Fruit fly (Drosophila melanogaster) whole organism, embryonic: Measurements from ENCODE around the gene Rab6.

Experiments used
- Awh ChIP-seq: fragments of 200-800 bp; sonication (Bioruptor generic); IDR thresholded peaks from 2 replicates; pipeline ENCODE4, ENCODE4 v1.3.6; 2022; ENCODE audit warnings: missing biosample characterization, missing genetic modification characterization
- B-H1 ChIP-seq: fragments of 200-800 bp; sonication (Bioruptor generic); IDR thresholded peaks from 3 replicates; pipeline ENCODE4 v1.3.6; 2022; ENCODE audit warnings: missing biosample characterization, missing genetic modification characterization
- Bteb2 ChIP-seq: fragments of 200-800 bp; sonication (Bioruptor generic); optimal IDR thresholded peaks from 2 replicates; lab custom pipeline; 2016; ENCODE audit warnings: missing biosample characterization, missing genetic modification characterization
- C15 ChIP-seq: fragments of 200-800 bp; sonication (Bioruptor generic); IDR thresholded peaks from 3 replicates; pipeline ENCODE4 v1.3.6; 2022; ENCODE audit warnings: missing biosample characterization, missing genetic modification characterization
- CG10431 ChIP-seq: fragments of 200-800 bp; sonication (Bioruptor generic); optimal IDR thresholded peaks from 3 replicates; lab custom pipeline; 2018; ENCODE audit warnings: missing biosample characterization, mild to moderate bottlenecking, missing genetic modification characterization
- CG10959 ChIP-seq: fragments of 200-800 bp; sonication (Bioruptor generic); IDR thresholded peaks from 2 replicates; pipeline ENCODE4 v1.3.6; 2022; ENCODE audit warnings: missing biosample characterization, missing genetic modification characterization
- CG13296 ChIP-seq: fragments of 200-800 bp; sonication (Bioruptor generic); optimal IDR thresholded peaks from 3 replicates; lab custom pipeline; 2018; ENCODE audit warnings: missing biosample characterization, mild to moderate bottlenecking, missing genetic modification characterization
- CG13424 ChIP-seq: fragments of 200-800 bp; sonication (Bioruptor generic); optimal IDR thresholded peaks from 2 replicates; lab custom pipeline; 2019; ENCODE audit warnings: missing biosample characterization, mild to moderate bottlenecking, missing genetic modification characterization, moderate library complexity
- CG14050 ChIP-seq: fragments of 200-800 bp; sonication (Bioruptor generic); IDR thresholded peaks from 3 replicates; pipeline ENCODE4 v1.3.6; 2022; ENCODE audit warnings: missing biosample characterization, missing genetic modification characterization
- CG14860 ChIP-seq: fragments of 200-800 bp; sonication (Bioruptor generic); IDR thresholded peaks from 3 replicates; pipeline ENCODE4 v1.3.6; 2022; ENCODE audit warnings: missing biosample characterization, missing genetic modification characterization; ENCODE audit not compliant: partially characterized antibody
- CG1603 ChIP-seq: fragments of 200-800 bp; sonication (Bioruptor generic); optimal IDR thresholded peaks from 2 replicates; lab custom pipeline; 2019; ENCODE audit warnings: missing biosample characterization, mild to moderate bottlenecking, missing genetic modification characterization, moderate library complexity
- CG17361 ChIP-seq: fragments of 200-800 bp; sonication (Bioruptor generic); IDR thresholded peaks from 3 replicates; pipeline ENCODE4 v1.3.6; 2022; ENCODE audit warnings: missing biosample characterization, missing genetic modification characterization
- CG17829 ChIP-seq: fragments of 200-800 bp; optimal IDR thresholded peaks from 2 replicates; lab custom pipeline; 2019; ENCODE audit warnings: missing biosample characterization, mild to moderate bottlenecking, missing genetic modification characterization, moderate library complexity
- CG2199 ChIP-seq: fragments of 200-800 bp; sonication (Bioruptor generic); IDR thresholded peaks from 3 replicates; pipeline ENCODE4 v1.3.6; 2022; ENCODE audit warnings: missing biosample characterization, missing genetic modification characterization
- CG4360 ChIP-seq: fragments of 200-800 bp; sonication (Bioruptor generic); IDR thresholded peaks from 2 replicates; pipeline ENCODE4 v1.3.6; 2022; ENCODE audit warnings: missing biosample characterization, missing genetic modification characterization
- CG4424 ChIP-seq: fragments of 200-800 bp; sonication (Bioruptor generic); optimal IDR thresholded peaks from 3 replicates; lab custom pipeline; 2016; ENCODE audit warnings: missing biosample characterization, missing genetic modification characterization
- CG6254 ChIP-seq: fragments of 200-800 bp; sonication (Bioruptor generic); optimal IDR thresholded peaks from 3 replicates; lab custom pipeline; 2017; ENCODE audit warnings: mild to moderate bottlenecking, missing biosample characterization, missing genetic modification reagents, missing genetic modification characterization
- CG9609 ChIP-seq: fragments of 200-800 bp; sonication (Bioruptor generic); optimal IDR thresholded peaks from 3 replicates; lab custom pipeline; 2016; ENCODE audit warnings: missing biosample characterization, missing genetic modification characterization
- CrebB ChIP-seq: fragments of 200-800 bp; sonication (Bioruptor generic); optimal IDR thresholded peaks from 3 replicates; lab custom pipeline; 2018; ENCODE audit warnings: missing biosample characterization, mild to moderate bottlenecking, missing genetic modification characterization
- Dip3 ChIP-seq: fragments of 200-800 bp; sonication (Bioruptor generic); optimal IDR thresholded peaks from 3 replicates; lab custom pipeline; 2016; ENCODE audit warnings: missing biosample characterization, missing genetic modification characterization
- Dll ChIP-seq: fragments of 200-800 bp; sonication (Bioruptor generic); IDR thresholded peaks from 4 replicates; pipeline ENCODE4 v1.3.6; 2022; ENCODE audit warnings: missing biosample characterization, missing genetic modification characterization; ENCODE audit not compliant: partially characterized antibody
- Dp ChIP-seq: fragments of 200-800 bp; sonication (Bioruptor generic); optimal IDR thresholded peaks from 2 replicates; lab custom pipeline; 2018; ENCODE audit warnings: missing biosample characterization, mild to moderate bottlenecking, missing genetic modification characterization, moderate library complexity
- Gug ChIP-seq: fragments of 200-800 bp; sonication (Bioruptor generic); IDR thresholded peaks from 4 replicates; pipeline ENCODE4 v1.3.6; 2022; ENCODE audit warnings: missing biosample characterization, missing genetic modification characterization
- Hey ChIP-seq: fragments of 200-800 bp; sonication (Bioruptor generic); optimal IDR thresholded peaks from 3 replicates; lab custom pipeline; 2018; ENCODE audit warnings: missing biosample characterization, mild to moderate bottlenecking, missing genetic modification characterization
- Hmr ChIP-seq: fragments of 200-800 bp; sonication (Bioruptor generic); optimal IDR thresholded peaks from 3 replicates; lab custom pipeline; 2017; ENCODE audit warnings: mild to moderate bottlenecking, missing biosample characterization, missing genetic modification reagents, missing genetic modification characterization
- Lpt ChIP-seq: fragments of >200 bp; optimal IDR thresholded peaks from 2 replicates; lab custom pipeline; 2018; ENCODE audit warnings: missing biosample characterization, missing genetic modification characterization
- Mes4 ChIP-seq: fragments of 200-800 bp; sonication (Bioruptor generic); optimal IDR thresholded peaks from 2 replicates; lab custom pipeline; 2016; ENCODE audit warnings: missing biosample characterization, missing genetic modification characterization
- Nf-YC ChIP-seq: fragments of 200-800 bp; optimal IDR thresholded peaks from 3 replicates; lab custom pipeline; 2019; ENCODE audit warnings: missing biosample characterization, mild to moderate bottlenecking, missing genetic modification characterization, moderate library complexity
- Ravus ChIP-seq: fragments of 200-800 bp; sonication (Bioruptor generic); IDR thresholded peaks from 2 replicates; pipeline ENCODE4 v1.3.6; 2022; ENCODE audit warnings: missing biosample characterization, missing genetic modification characterization
- Ssrp ChIP-seq: fragments of 200-800 bp; sonication (Bioruptor generic); optimal IDR thresholded peaks from 2 replicates; lab custom pipeline; 2018; ENCODE audit warnings: missing biosample characterization, mild to moderate bottlenecking, missing genetic modification characterization, moderate library complexity
- YL-1 ChIP-seq: fragments of 200-800 bp; sonication (Bioruptor generic); optimal IDR thresholded peaks from 3 replicates; lab custom pipeline; 2017; ENCODE audit warnings: missing biosample characterization, mild to moderate bottlenecking, missing genetic modification characterization
- al ChIP-seq: fragments of 200-800 bp; sonication (Bioruptor generic); IDR thresholded peaks from 2 replicates; pipeline ENCODE4 v1.3.6; 2022; ENCODE audit warnings: missing biosample characterization, missing genetic modification characterization
- chinmo ChIP-seq: fragments of 200-800 bp; sonication (Bioruptor generic); IDR thresholded peaks from 4 replicates; pipeline ENCODE4 v1.3.6; 2022; ENCODE audit warnings: missing biosample characterization, missing genetic modification characterization; ENCODE audit not compliant: partially characterized antibody
- croc ChIP-seq: fragments of 200-800 bp; sonication (Bioruptor generic); conservative IDR thresholded peaks from 3 replicates; pipeline ENCODE4 v1.3.6; 2022; ENCODE audit warnings: missing biosample characterization, missing genetic modification characterization
- dmrt11E ChIP-seq: fragments of 200-800 bp; sonication (Bioruptor generic); optimal IDR thresholded peaks from 3 replicates; lab custom pipeline; 2018; ENCODE audit warnings: missing biosample characterization, mild to moderate bottlenecking, missing genetic modification characterization, moderate library complexity
- ems ChIP-seq: fragments of 200-800 bp; sonication (Bioruptor generic); optimal IDR thresholded peaks from 3 replicates; lab custom pipeline; 2016; ENCODE audit warnings: missing biosample characterization, missing genetic modification characterization
- en ChIP-seq: fragments of 200-800 bp; sonication (Bioruptor generic); optimal IDR thresholded peaks from 2 replicates; lab custom pipeline; 2016; ENCODE audit warnings: missing biosample characterization, missing genetic modification characterization
- exex ChIP-seq: fragments of 200-800 bp; sonication (Bioruptor generic); optimal IDR thresholded peaks from 4 replicates; lab custom pipeline; 2018; ENCODE audit warnings: missing biosample characterization, mild to moderate bottlenecking, missing genetic modification characterization, moderate library complexity
- fru ChIP-seq: fragments of >200 bp; optimal IDR thresholded peaks from 2 replicates; lab custom pipeline; 2017
- gro ChIP-seq: fragments of 200-800 bp; sonication (Bioruptor generic); optimal IDR thresholded peaks from 2 replicates; lab custom pipeline; 2016; ENCODE audit warnings: missing biosample characterization, missing genetic modification characterization
- h ChIP-seq: fragments of >200 bp; optimal IDR thresholded peaks from 2 replicates; lab custom pipeline; 2017
- p53 ChIP-seq: fragments of 200-800 bp; sonication (Bioruptor generic); optimal IDR thresholded peaks from 2 replicates; lab custom pipeline; 2016; ENCODE audit warnings: missing biosample characterization, missing genetic modification characterization
- peb ChIP-seq: fragments of 200-800 bp; sonication (Bioruptor generic); IDR thresholded peaks from 2 replicates; pipeline ENCODE4 v1.3.6; 2022; ENCODE audit warnings: missing biosample characterization, missing genetic modification characterization
- pho ChIP-seq: fragments of 200-800 bp; sonication (Bioruptor generic); optimal IDR thresholded peaks from 2 replicates; lab custom pipeline; 2016; ENCODE audit warnings: missing biosample characterization, missing genetic modification characterization
- sens-2 ChIP-seq: fragments of 200-800 bp; sonication (Bioruptor generic); IDR thresholded peaks from 2 replicates; pipeline ENCODE4 v1.3.6; 2022; ENCODE audit warnings: missing biosample characterization, missing genetic modification characterization
- sisA ChIP-seq: fragments of 200-800 bp; sonication (Bioruptor generic); IDR thresholded peaks from 2 replicates; pipeline ENCODE4 v1.3.6; 2022; ENCODE audit warnings: missing biosample characterization, missing genetic modification characterization
- tgo ChIP-seq: fragments of 200-800 bp; sonication (Bioruptor generic); IDR thresholded peaks from 3 replicates; pipeline ENCODE4 v1.3.6; 2022; ENCODE audit warnings: missing biosample characterization, missing genetic modification characterization
- yki ChIP-seq: fragments of >200 bp; optimal IDR thresholded peaks from 3 replicates; lab custom pipeline; 2018
- zen2 ChIP-seq: fragments of 200-800 bp; sonication (Bioruptor generic); IDR thresholded peaks from 3 replicates; pipeline ENCODE4 v1.3.6; 2022; ENCODE audit warnings: missing biosample characterization, missing genetic modification characterization; ENCODE audit not compliant: partially characterized antibody
- zfh2 ChIP-seq: fragments of 200-800 bp; sonication (Bioruptor generic); optimal IDR thresholded peaks from 2 replicates; lab custom pipeline; 2016; ENCODE audit warnings: missing biosample characterization, missing genetic modification characterization

Gene Rab6

DNA sequence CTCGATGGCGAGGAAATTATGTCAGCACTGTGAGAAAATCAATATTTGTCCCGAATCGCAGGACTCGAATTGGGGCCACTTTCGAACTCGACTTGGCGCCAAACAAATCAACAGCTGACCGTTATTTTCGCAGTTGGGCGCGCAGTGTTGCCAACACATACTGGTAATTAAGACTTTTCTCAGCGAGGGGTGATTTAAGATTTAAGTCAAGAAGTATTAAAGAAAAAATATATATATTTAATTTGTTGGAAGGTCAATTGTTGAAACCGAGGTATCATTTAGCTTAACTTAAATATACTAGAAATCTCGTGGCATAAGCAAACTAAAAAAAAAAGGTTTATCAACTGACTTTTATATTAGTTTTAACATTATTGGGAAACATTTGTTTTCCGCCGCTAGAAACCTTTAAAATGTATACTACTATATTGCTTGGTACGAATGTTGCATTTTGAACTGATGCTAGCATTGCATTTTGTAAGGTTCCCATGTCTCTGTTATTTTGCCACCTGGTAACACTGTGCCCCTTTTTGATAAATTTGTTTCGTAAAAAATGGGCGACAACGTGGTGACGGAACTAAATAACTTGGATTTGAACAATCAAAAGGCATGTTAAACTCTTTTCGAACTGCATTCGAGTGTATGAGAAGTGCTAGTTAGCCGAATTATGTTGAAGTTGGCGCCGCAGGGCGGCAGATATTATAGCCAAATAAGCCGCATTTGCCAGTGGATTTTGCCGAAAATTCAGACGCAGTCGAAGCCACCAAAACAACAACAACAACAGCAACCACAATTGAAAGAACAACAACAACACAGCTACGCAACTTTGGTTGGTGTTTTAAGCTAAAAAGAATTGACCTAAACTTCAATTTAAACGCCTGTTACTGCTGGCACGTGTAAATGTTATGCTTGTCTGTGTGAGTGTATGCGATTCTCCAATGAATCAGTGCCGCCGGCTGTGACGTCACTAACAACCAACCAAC lies 5.4 kb downstream of the Rab6 start, which contains the start of the genes Patsas and ThrRS (continued):
- peak; percentile 69 for TF ChIP-seq Bteb2
- peak; percentile 52; the same call in 1 of the 3 replicates for TF ChIP-seq C15
- peak; percentile 87 for TF ChIP-seq CG4424 (GFP tag; lab: Kevin White, UChicago)
- TF ChIP-seq CG2199 (GFP tag; lab: Robert Waterston, UW) = peak; percentile 64; the same call in 1 of the 3 replicates
- TF ChIP-seq peb (GFP tag; lab: Robert Waterston, UW) = peak; percentile 50; the same call in 1 of the 2 replicates
- peak; percentile 90 for TF ChIP-seq CG4360 (GFP tag; lab: Robert Waterston, UW)
- TF ChIP-seq Awh (GFP tag; lab: Robert Waterston, UW) = peak; percentile 80
- TF ChIP-seq CG14050 = peak; percentile 71
- peak; percentile 88 for TF ChIP-seq Ssrp (tag; lab: Kevin White, UChicago)
- TF ChIP-seq CG13424 (tag; lab: Kevin White, UChicago) = peak; percentile 91
- no peak for TF ChIP-seq exex (tag; lab: Kevin White, UChicago)
- peak; percentile 84 for TF ChIP-seq CG17829 (tag; lab: Kevin White, UChicago)
- TF ChIP-seq Nf-YC (tag; lab: Kevin White, UChicago) = peak; percentile 79
- TF ChIP-seq Dip3 (GFP tag; lab: Kevin White, UChicago) = peak; percentile 68
- TF ChIP-seq CG13296 = peak; percentile 78
- TF ChIP-seq Ravus (GFP tag; lab: Robert Waterston, UW) = no peak; the same call in 1 of the 2 replicates
- TF ChIP-seq en (GFP tag; lab: Kevin White, UChicago) = peak; percentile 48
- no peak for TF ChIP-seq zen2 (GFP tag; lab: Robert Waterston, UW)
- TF ChIP-seq zfh2 (GFP tag; lab: Kevin White, UChicago) = peak; percentile 62
- peak; percentile 85 for TF ChIP-seq dmrt11E
- peak; percentile 88 for TF ChIP-seq tgo (GFP tag; lab: Robert Waterston, UW)
- peak; percentile 73; the same call in 3 of the 4 replicates for TF ChIP-seq Gug
- peak; percentile 75 for TF ChIP-seq Dp (GFP tag; lab: Kevin White, UChicago)
- peak; percentile 87 for TF ChIP-seq al
- peak; percentile 33 for TF ChIP-seq CG10431 (GFP tag; lab: Kevin White, UChicago)
- TF ChIP-seq gro (GFP tag; lab: Kevin White, UChicago) = peak; percentile 46
- peak; percentile 65 for TF ChIP-seq CG1603 (tag; lab: Kevin White, UChicago)
- peak; percentile 91 for TF ChIP-seq Hmr
- TF ChIP-seq pho (GFP tag; lab: Kevin White, UChicago) = peak; percentile 62
- TF ChIP-seq Hey (tag; lab: Kevin White, UChicago) = no peak
- TF ChIP-seq ems (GFP tag; lab: Kevin White, UChicago) = peak; percentile 74
- no peak for TF ChIP-seq chinmo (GFP tag; lab: Robert Waterston, UW)
- TF ChIP-seq Mes4 (GFP tag; lab: Kevin White, UChicago) = peak; percentile 52
- peak; percentile 57 for TF ChIP-seq CG10959 (GFP tag; lab: Robert Waterston, UW)
- TF ChIP-seq yki (lab: Kevin White, UChicago) = no peak
- no peak for TF ChIP-seq CG6254
- 0 out of 4 replicates have a peak, but pooled peaks have one; percentile 26 for TF ChIP-seq Dll (GFP tag; lab: Robert Waterston, UW)
- TF ChIP-seq p53 (GFP tag; lab: Kevin White, UChicago) = peak; percentile 42
- TF ChIP-seq CG9609 (GFP tag; lab: Kevin White, UChicago) = peak; percentile 52
- TF ChIP-seq croc (GFP tag; lab: Robert Waterston, UW) = peak; percentile 78
- TF ChIP-seq CG17361 (GFP tag; lab: Robert Waterston, UW) = peak; percentile 95
- TF ChIP-seq Lpt = no peak
- TF ChIP-seq YL-1 = peak; percentile 65
- no peak for TF ChIP-seq fru (lab: Kevin White, UChicago)
- peak; percentile 71 for TF ChIP-seq B-H1 (GFP tag; lab: Robert Waterston, UW)
- TF ChIP-seq sisA (GFP tag; lab: Robert Waterston, UW) = peak; percentile 86
- TF ChIP-seq CG14860 (GFP tag; lab: Robert Waterston, UW) = no peak
- no peak for TF ChIP-seq h
- peak; percentile 23; the same call in 1 of the 2 replicates for TF ChIP-seq sens-2 (GFP tag; lab: Robert Waterston, UW)
- TF ChIP-seq CrebB (tag; lab: Kevin White, UChicago) = peak; percentile 43
